Fruit fly (Drosophila melanogaster) whole organism, prepupa: ENCODE measurements around the gene CG32102.

Source experiments
- Blimp-1 ChIP-seq: fragments of 200-800 bp; sonication (Bioruptor generic); optimal IDR thresholded peaks from 3 replicates; lab custom pipeline; 2017; ENCODE audit warnings: missing biosample characterization, missing genetic modification characterization, mild to moderate bottlenecking, moderate library complexity, missing genetic modification reagents
- CG10631 ChIP-seq: fragments of 200-800 bp; sonication (Bioruptor generic); optimal IDR thresholded peaks from 2 replicates; lab custom pipeline; 2016; ENCODE audit warnings: missing biosample characterization, missing genetic modification characterization
- CG10669 ChIP-seq: fragments of 200-800 bp; sonication (Bioruptor generic); optimal IDR thresholded peaks from 3 replicates; lab custom pipeline; 2018; ENCODE audit warnings: missing biosample characterization, mild to moderate bottlenecking, missing genetic modification characterization, moderate library complexity
- CG11294 ChIP-seq: fragments of 200-800 bp; sonication (Bioruptor generic); IDR thresholded peaks from 2 replicates; pipeline ENCODE4 v1.3.6; 2022; ENCODE audit warnings: missing biosample characterization, missing genetic modification characterization
- CG11762 ChIP-seq: fragments of 200-800 bp; sonication (Bioruptor generic); optimal IDR thresholded peaks from 3 replicates; lab custom pipeline; 2016; ENCODE audit warnings: missing biosample characterization, missing genetic modification characterization; ENCODE audit not compliant: insufficient read depth
- CG11902 ChIP-seq: fragments of 200-800 bp; sonication (Bioruptor generic); optimal IDR thresholded peaks from 3 replicates; lab custom pipeline; 2016; ENCODE audit warnings: missing biosample characterization, missing genetic modification characterization
- CG15336 ChIP-seq: fragments of 200-800 bp; sonication (Bioruptor generic); IDR thresholded peaks from 2 replicates; pipeline ENCODE4 v1.3.6; 2022; ENCODE audit warnings: missing biosample characterization, missing genetic modification characterization
- CG1621 ChIP-seq: fragments of 200-800 bp; sonication (Bioruptor generic); optimal IDR thresholded peaks from 3 replicates; lab custom pipeline; 2018; ENCODE audit warnings: missing biosample characterization, mild to moderate bottlenecking, missing genetic modification characterization
- CG16779 ChIP-seq: fragments of 200-800 bp; sonication (Bioruptor generic); optimal IDR thresholded peaks from 3 replicates; lab custom pipeline; 2017; ENCODE audit warnings: missing biosample characterization, mild to moderate bottlenecking, missing genetic modification characterization
- CG31627 ChIP-seq: fragments of 200-800 bp; sonication (Bioruptor generic); optimal IDR thresholded peaks from 3 replicates; lab custom pipeline; 2016; ENCODE audit warnings: missing biosample characterization, missing genetic modification characterization
- CG32006 ChIP-seq: fragments of 200-800 bp; sonication (Bioruptor generic); optimal IDR thresholded peaks from 3 replicates; lab custom pipeline; 2017; ENCODE audit warnings: missing biosample characterization, mild to moderate bottlenecking, missing genetic modification characterization
- CG34406 ChIP-seq: fragments of 200-800 bp; sonication (Bioruptor generic); optimal IDR thresholded peaks from 3 replicates; lab custom pipeline; 2016; ENCODE audit warnings: missing biosample characterization, missing genetic modification characterization
- CG3919 ChIP-seq: fragments of 200-800 bp; sonication (Bioruptor generic); optimal IDR thresholded peaks from 3 replicates; lab custom pipeline; 2016; ENCODE audit warnings: missing biosample characterization, missing genetic modification characterization
- CG4318 ChIP-seq: fragments of 200-800 bp; sonication (Bioruptor generic); optimal IDR thresholded peaks from 3 replicates; lab custom pipeline; 2017; ENCODE audit warnings: missing biosample characterization, mild to moderate bottlenecking, missing genetic modification characterization
- CG6163 ChIP-seq: fragments of 200-800 bp; sonication (Bioruptor generic); IDR thresholded peaks from 3 replicates; pipeline ENCODE4 v1.3.6; 2022; ENCODE audit warnings: missing biosample characterization, missing genetic modification characterization
- CG6276 ChIP-seq: fragments of 200-800 bp; sonication (Bioruptor generic); optimal IDR thresholded peaks from 2 replicates; lab custom pipeline; 2017; ENCODE audit warnings: missing biosample characterization, mild to moderate bottlenecking, missing genetic modification characterization
- CG7368 ChIP-seq: fragments of 200-800 bp; sonication (Bioruptor generic); optimal IDR thresholded peaks from 3 replicates; lab custom pipeline; 2016; ENCODE audit warnings: missing biosample characterization, missing genetic modification characterization
- CG8319 ChIP-seq: fragments of 200-800 bp; sonication (Bioruptor generic); optimal IDR thresholded peaks from 3 replicates; lab custom pipeline; 2016; ENCODE audit warnings: missing biosample characterization, missing genetic modification characterization
- CG8632 ChIP-seq: fragments of 200-800 bp; sonication (Bioruptor generic); optimal IDR thresholded peaks from 3 replicates; lab custom pipeline; 2016; ENCODE audit warnings: missing biosample characterization, missing genetic modification characterization
- Eip75B ChIP-seq: fragments of 200-800 bp; sonication (Bioruptor generic); optimal IDR thresholded peaks from 3 replicates; lab custom pipeline; 2016; ENCODE audit warnings: missing biosample characterization, missing genetic modification characterization
- Eip78C ChIP-seq: fragments of 200-800 bp; sonication (Bioruptor generic); peaks from one replicate; lab custom pipeline; 2016; ENCODE audit warnings: missing biosample characterization, missing genetic modification characterization
- Ets21C ChIP-seq: fragments of 200-800 bp; sonication (Bioruptor generic); optimal IDR thresholded peaks from 3 replicates; lab custom pipeline; 2016; ENCODE audit warnings: missing biosample characterization, missing genetic modification characterization
- Gug ChIP-seq: fragments of 200-800 bp; sonication (Bioruptor generic); IDR thresholded peaks from 2 replicates; pipeline ENCODE4 v1.3.6; 2022; ENCODE audit warnings: missing biosample characterization, missing genetic modification characterization
- Hr39 ChIP-seq: fragments of 200-800 bp; sonication (Bioruptor generic); optimal IDR thresholded peaks from 2 replicates; lab custom pipeline; 2016; ENCODE audit warnings: missing biosample characterization, missing genetic modification characterization
- Hr4 ChIP-seq: fragments of 200-800 bp; sonication (Bioruptor generic); optimal IDR thresholded peaks from 3 replicates; lab custom pipeline; 2016; ENCODE audit warnings: missing biosample characterization, missing genetic modification characterization
- Lpt ChIP-seq: fragments of 200-800 bp; sonication (Bioruptor generic); optimal IDR thresholded peaks from 3 replicates; lab custom pipeline; 2016; ENCODE audit warnings: missing biosample characterization, missing genetic modification characterization
- Met ChIP-seq: fragments of 200-800 bp; sonication (Bioruptor generic); optimal IDR thresholded peaks from 3 replicates; lab custom pipeline; 2016; ENCODE audit warnings: missing biosample characterization, missing genetic modification characterization
- OdsH ChIP-seq: fragments of 200-800 bp; sonication (Bioruptor generic); optimal IDR thresholded peaks from 3 replicates; lab custom pipeline; 2016; ENCODE audit warnings: missing biosample characterization, missing genetic modification characterization
- Smox ChIP-seq: fragments of 200-800 bp; sonication (Bioruptor generic); optimal IDR thresholded peaks from 3 replicates; lab custom pipeline; 2016; ENCODE audit warnings: missing biosample characterization, missing genetic modification characterization
- Sox102F ChIP-seq: fragments of 200-800 bp; sonication (Bioruptor generic); optimal IDR thresholded peaks from 2 replicates; lab custom pipeline; 2016; ENCODE audit warnings: missing biosample characterization, mild to moderate bottlenecking, missing genetic modification characterization
- Sox14 ChIP-seq: fragments of 200-800 bp; sonication (Bioruptor generic); optimal IDR thresholded peaks from 3 replicates; lab custom pipeline; 2016; ENCODE audit warnings: missing biosample characterization, missing genetic modification characterization
- Sox15 ChIP-seq: fragments of 200-800 bp; sonication (Bioruptor generic); optimal IDR thresholded peaks from 3 replicates; lab custom pipeline; 2016; ENCODE audit warnings: missing biosample characterization, missing genetic modification characterization
- achi ChIP-seq: fragments of 200-800 bp; sonication (Bioruptor generic); optimal IDR thresholded peaks from 3 replicates; lab custom pipeline; 2016; ENCODE audit warnings: missing biosample characterization, missing genetic modification characterization
- acj6 ChIP-seq: fragments of 200-800 bp; sonication (Bioruptor generic); optimal IDR thresholded peaks from 3 replicates; lab custom pipeline; 2016; ENCODE audit warnings: missing biosample characterization, missing genetic modification characterization
- dac ChIP-seq: fragments of 200-800 bp; sonication (Bioruptor generic); optimal IDR thresholded peaks from 2 replicates; lab custom pipeline; 2017; ENCODE audit warnings: missing biosample characterization, mild to moderate bottlenecking, missing genetic modification characterization
- dsx ChIP-seq: fragments of 200-800 bp; optimal IDR thresholded peaks from 3 replicates; lab custom pipeline; 2019; ENCODE audit warnings: missing biosample characterization, mild to moderate bottlenecking, missing genetic modification characterization, moderate library complexity; ENCODE audit not compliant: poor library complexity, severe bottlenecking
- esn ChIP-seq: fragments of 200-800 bp; sonication (Bioruptor generic); optimal IDR thresholded peaks from 2 replicates; lab custom pipeline; 2016; ENCODE audit warnings: missing biosample characterization, mild to moderate bottlenecking, missing genetic modification characterization, moderate library complexity
- fd59A ChIP-seq: fragments of 200-800 bp; sonication (Bioruptor generic); optimal IDR thresholded peaks from 2 replicates; lab custom pipeline; 2017; ENCODE audit warnings: missing biosample characterization, mild to moderate bottlenecking, missing genetic modification characterization, missing genetic modification reagents
- fd85E ChIP-seq: fragments of 200-800 bp; sonication (Bioruptor generic); optimal IDR thresholded peaks from 3 replicates; lab custom pipeline; 2016; ENCODE audit warnings: missing biosample characterization, missing genetic modification characterization
- fkh ChIP-seq: fragments of 200-800 bp; sonication (Bioruptor generic); optimal IDR thresholded peaks from 3 replicates; lab custom pipeline; 2017; ENCODE audit warnings: missing biosample characterization, mild to moderate bottlenecking, missing genetic modification characterization, moderate library complexity
- lz ChIP-seq: fragments of 200-800 bp; sonication (Bioruptor generic); optimal IDR thresholded peaks from 3 replicates; lab custom pipeline; 2016; ENCODE audit warnings: missing biosample characterization, missing genetic modification characterization
- pdm3 ChIP-seq: fragments of 200-800 bp; sonication (Bioruptor generic); optimal IDR thresholded peaks from 3 replicates; lab custom pipeline; 2016; ENCODE audit warnings: missing biosample characterization, missing genetic modification characterization
- salr ChIP-seq, 2 experiments: fragments of 200-800 bp; sonication (Bioruptor generic); optimal IDR thresholded peaks; 3 replicates each; lab custom pipeline; 2016 to 2018; ENCODE audit warnings: missing biosample characterization in 2 of 2, missing genetic modification characterization in 2 of 2, mild to moderate bottlenecking in 1 of 2
- spab ChIP-seq: fragments of 200-800 bp; sonication (Bioruptor generic); optimal IDR thresholded peaks from 2 replicates; lab custom pipeline; 2017; ENCODE audit warnings: missing biosample characterization, mild to moderate bottlenecking, missing genetic modification characterization, missing genetic modification reagents
- ss ChIP-seq, 2 experiments: fragments of 200-800 bp; sonication (Bioruptor generic); optimal IDR thresholded peaks; 2 replicates in 1 of 2; 3 replicates in 1 of 2; lab custom pipeline; 2017 to 2018; ENCODE audit warnings: mild to moderate bottlenecking in 2 of 2, missing biosample characterization in 2 of 2, missing genetic modification characterization in 2 of 2, moderate library complexity in 1 of 2
- svp ChIP-seq: fragments of 200-800 bp; sonication (Bioruptor generic); peaks from one replicate; lab custom pipeline; 2016; ENCODE audit warnings: missing biosample characterization, missing genetic modification characterization
- topi ChIP-seq: fragments of 200-800 bp; sonication (Bioruptor generic); optimal IDR thresholded peaks from 3 replicates; lab custom pipeline; 2016; ENCODE audit warnings: missing biosample characterization, missing genetic modification characterization
- vri ChIP-seq: fragments of 200-800 bp; sonication (Bioruptor generic); optimal IDR thresholded peaks from 3 replicates; lab custom pipeline; 2016; ENCODE audit warnings: missing biosample characterization, mild to moderate bottlenecking, missing genetic modification characterization

The CG32102 gene

dm6 chr3L:12461953-12462352, 7.6 kb downstream of the CG32102 start:
- TF ChIP-seq Eip78C (GFP tag; lab: Kevin White, UChicago), result no peak
- no peak for TF ChIP-seq salr (GFP tag; optimal IDR thresholded peaks at IDR 0.05; lab: Kevin White, UChicago)
- TF ChIP-seq, all 60 proteins: peak for 0

- TF ChIP-seq svp (peak; percentile 73), Hr4 (peak; percentile 49), salr (GFP tag; optimal IDR thresholded peaks at IDR 0.05; lab: Kevin White, UChicago) (peak in 1 of 2 experiments; percentile 63), fd59A (peak; percentile 55), Ets21C (GFP tag; lab: Kevin White, UChicago) (peak; percentile 18), pdm3 (GFP tag; lab: Kevin White, UChicago) (peak; percentile 47), Sox15 (GFP tag; lab: Kevin White, UChicago) (peak; percentile 26), Met (GFP tag; lab: Kevin White, UChicago) (peak; percentile 70), acj6 (peak; percentile 71), Sox102F (GFP tag; lab: Kevin White, UChicago) (peak; percentile 27), CG34406 (GFP tag; lab: Kevin White, UChicago) (peak; percentile 66), CG7368 (GFP tag; lab: Kevin White, UChicago) (peak; percentile 32), CG3919 (GFP tag; lab: Kevin White, UChicago) (peak; percentile 79), vri (GFP tag; lab: Kevin White, UChicago) (peak; percentile 10), CG11762 (peak; percentile 52), Eip78C (GFP tag; lab: Kevin White, UChicago) (peak; percentile 91), CG11294 (GFP tag; lab: Robert Waterston, UW) (no peak), Blimp-1 (GFP tag; lab: Kevin White, UChicago) (no peak), Gug (GFP tag; lab: Robert Waterston, UW) (no peak), CG4318 (GFP tag; lab: Kevin White, UChicago) (peak; percentile 34), Lpt (GFP tag; lab: Kevin White, UChicago) (peak; percentile 55), CG1621 (no peak), spab (GFP tag; lab: Kevin White, UChicago) (peak; percentile 51), Hr39 (peak; percentile 31), CG6276 (peak; percentile 20), CG6163 (GFP tag; lab: Robert Waterston, UW) (no peak), fkh (peak; percentile 31), CG15336 (GFP tag; lab: Robert Waterston, UW) (peak; percentile 40; the same call in 1 of the 2 replicates), fd85E (GFP tag; lab: Kevin White, UChicago) (no peak), CG8319 (GFP tag; lab: Kevin White, UChicago) (peak; percentile 38), Smox (GFP tag; lab: Kevin White, UChicago) (peak; percentile 60), ss (GFP tag; optimal IDR thresholded peaks at IDR 0.05; lab: Kevin White, UChicago) (peak; percentile 29 to 60), dsx (GFP tag; lab: Kevin White, UChicago) (peak; percentile 66), OdsH (GFP tag; lab: Kevin White, UChicago) (peak; percentile 63), dac (GFP tag; lab: Kevin White, UChicago) (no peak), CG8632 (GFP tag; lab: Kevin White, UChicago) (peak; percentile 50), CG10669 (peak; percentile 68), CG16779 (tag; lab: Kevin White, UChicago) (no peak), topi (GFP tag; lab: Kevin White, UChicago) (peak; percentile 53), achi (GFP tag; lab: Kevin White, UChicago) (peak; percentile 69), CG11902 (GFP tag; lab: Kevin White, UChicago) (peak; percentile 26), CG31627 (GFP tag; lab: Kevin White, UChicago) (peak; percentile 41), CG32006 (GFP tag; lab: Kevin White, UChicago) (peak; percentile 71), lz (GFP tag; lab: Kevin White, UChicago) (peak; percentile 40), Sox14 (peak; percentile 50), CG10631 (GFP tag; lab: Kevin White, UChicago) (peak; percentile 61), esn (GFP tag; lab: Kevin White, UChicago) (peak; percentile 70), Eip75B (GFP tag; lab: Kevin White, UChicago) (peak; percentile 48)
Observed at dm6 chr3L:12456916-12457662, 12.5 kb downstream of the CG32102 start.
